Fruit fly (Drosophila melanogaster): ENCODE measurements around the gene CG33322.
A peak's percentile ranks its signal among the peaks of the same experiment; 100 is the strongest.

The CG33322 gene

DNA sequence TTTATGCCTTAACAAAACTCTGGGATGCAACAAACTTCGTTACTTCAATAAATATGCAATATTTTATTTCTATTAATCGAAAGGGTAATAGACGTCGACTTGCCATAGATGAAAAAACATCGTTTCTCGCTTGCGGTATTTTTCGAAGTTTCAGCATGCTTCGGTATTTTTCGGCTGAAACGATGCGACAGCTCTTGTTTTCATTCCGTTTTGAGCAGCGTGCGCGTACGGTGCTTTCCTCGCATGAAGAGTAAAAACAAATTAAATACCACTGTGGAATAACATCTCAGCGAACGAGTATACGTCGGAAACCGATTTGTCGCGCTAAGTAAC lies 18.6 kb downstream of the CG33322 start, which contains the start of gene CG9328 (continued):
- TF ChIP-seq Dp (GFP tag; optimal IDR thresholded peaks at IDR 0.05): no peak
- peak; percentile 37 for TF ChIP-seq CoRest (tag; optimal IDR thresholded peaks at IDR 0.05)
- TF ChIP-seq tll (GFP tag; optimal IDR thresholded peaks at IDR 0.05): no peak
- TF ChIP-seq corto (GFP tag; optimal IDR thresholded peaks at IDR 0.05): no peak
- peak; percentile 41 for TF ChIP-seq CG13287 (GFP tag; IDR thresholded peaks at IDR 0.05; ENCODE audit: partially characterized antibody)
- peak; percentile 29; the same call in 1 of the 3 replicates for TF ChIP-seq CG11456 (GFP tag; IDR thresholded peaks at IDR 0.05)
- peak; percentile 72 for TF ChIP-seq Bgb (GFP tag; IDR thresholded peaks at IDR 0.05; ENCODE audit: partially characterized antibody)
- TF ChIP-seq usp (GFP tag; optimal IDR thresholded peaks at IDR 0.05): no peak
- no peak for TF ChIP-seq CG1832 (GFP tag; optimal IDR thresholded peaks at IDR 0.05)
- TF ChIP-seq CG7372 (GFP tag; IDR thresholded peaks at IDR 0.05): no peak
- TF ChIP-seq Trl (optimal IDR thresholded peaks at IDR 0.05): no peak
- TF ChIP-seq Trl (GFP tag; optimal IDR thresholded peaks at IDR 0.05): no peak
- peak; percentile 14 for TF ChIP-seq jumu (GFP tag; optimal IDR thresholded peaks at IDR 0.05)
- no peak for TF ChIP-seq aop (GFP tag; IDR thresholded peaks at IDR 0.05)
- TF ChIP-seq unc-4 (GFP tag; IDR thresholded peaks at IDR 0.05; ENCODE audit: partially characterized antibody): 0 out of 2 replicates have a peak, but pooled peaks have one; percentile 19
- peak; percentile 41 for TF ChIP-seq CG10543 (GFP tag; optimal IDR thresholded peaks at IDR 0.05)
- TF ChIP-seq scrt (GFP tag; optimal IDR thresholded peaks at IDR 0.05): peak; percentile 27
- TF ChIP-seq crp (GFP tag; optimal IDR thresholded peaks at IDR 0.05): no peak
- TF ChIP-seq CG7963 (GFP tag; IDR thresholded peaks at IDR 0.05; ENCODE audit: partially characterized antibody): no peak
- no peak for TF ChIP-seq hth (optimal IDR thresholded peaks at IDR 0.05)
- TF ChIP-seq CG17912 (GFP tag; optimal IDR thresholded peaks at IDR 0.05): peak; percentile 56
- TF ChIP-seq Fer3 (tag; optimal IDR thresholded peaks at IDR 0.05): peak; percentile 32
- TF ChIP-seq da (GFP tag; optimal IDR thresholded peaks at IDR 0.05): no peak
- TF ChIP-seq CG4424 (GFP tag; optimal IDR thresholded peaks at IDR 0.05): peak; percentile 2
- TF ChIP-seq CG7745 (tag; optimal IDR thresholded peaks at IDR 0.05): no peak
- peak; percentile 44 for TF ChIP-seq Six4 (GFP tag; optimal IDR thresholded peaks at IDR 0.05)
- TF ChIP-seq zen (tag; optimal IDR thresholded peaks at IDR 0.05): no peak
- TF ChIP-seq Side (GFP tag; optimal IDR thresholded peaks at IDR 0.05): peak; percentile 27
- no peak for TF ChIP-seq bab2 (GFP tag; optimal IDR thresholded peaks at IDR 0.05)
- TF ChIP-seq Lhr (GFP tag; optimal IDR thresholded peaks at IDR 0.05): peak; percentile 33
- peak; percentile 19 for TF ChIP-seq Myb (GFP tag; optimal IDR thresholded peaks at IDR 0.05)
- peak; percentile 40 for TF ChIP-seq cwo (GFP tag; optimal IDR thresholded peaks at IDR 0.05)
- peak; percentile 53 for TF ChIP-seq caup (GFP tag; optimal IDR thresholded peaks at IDR 0.05; ENCODE audit: severe bottlenecking)
- TF ChIP-seq cato (GFP tag; optimal IDR thresholded peaks at IDR 0.05; ENCODE audit: borderline replicate concordance): peak; percentile 6
- peak; percentile 12 for TF ChIP-seq Sry-β (GFP tag; optimal IDR thresholded peaks at IDR 0.05)
- peak; percentile 33; the same call in 1 of the 2 replicates for TF ChIP-seq Scr (GFP tag; IDR thresholded peaks at IDR 0.05; ENCODE audit: partially characterized antibody)
- TF ChIP-seq CG10209 (GFP tag; optimal IDR thresholded peaks at IDR 0.05): peak; percentile 8
- peak; percentile 46 for TF ChIP-seq bigmax (GFP tag; optimal IDR thresholded peaks at IDR 0.05)
- TF ChIP-seq CG34376 (GFP tag; optimal IDR thresholded peaks at IDR 0.05): peak; percentile 40
- TF ChIP-seq kah (GFP tag; optimal IDR thresholded peaks at IDR 0.05): peak; percentile 39
- TF ChIP-seq cg (GFP tag; optimal IDR thresholded peaks at IDR 0.05): no peak
- TF ChIP-seq abd-A (tag; optimal IDR thresholded peaks at IDR 0.05): peak; percentile 7
- TF ChIP-seq CG10979 (tag; optimal IDR thresholded peaks at IDR 0.05): peak; percentile 38
- TF ChIP-seq CG33557 (GFP tag; optimal IDR thresholded peaks at IDR 0.05): peak; percentile 18
- no peak for TF ChIP-seq CG6854 (GFP tag; optimal IDR thresholded peaks at IDR 0.05)
- peak in 1 of 2 experiments; percentile 44 for TF ChIP-seq Eip74EF (GFP tag; optimal IDR thresholded peaks at IDR 0.05)
- TF ChIP-seq dmrt99B (tag; optimal IDR thresholded peaks at IDR 0.05): peak; percentile 45
- peak; percentile 7 for TF ChIP-seq CG8944 (GFP tag; optimal IDR thresholded peaks at IDR 0.05)

All from whole organism, embryonic.